Worm (Caenorhabditis elegans) whole organism, late embryonic: ENCODE measurements around the gene nadk-1.

Experiments used
- C08G9.2 ChIP-seq: sonication (generic microtip); optimal IDR thresholded peaks from 2 replicates; lab custom pipeline; 2016; ENCODE audit warnings: mild to moderate bottlenecking, missing genetic modification characterization, moderate library complexity, missing compliant biosample characterization
- F13H6.1 ChIP-seq: sonication (generic microtip); optimal IDR thresholded peaks from 2 replicates; lab custom pipeline; 2016; ENCODE audit warnings: missing genetic modification characterization, missing compliant biosample characterization
- ceh-30 ChIP-seq: fragments of 150-350 bp; optimal IDR thresholded peaks from 2 replicates; lab custom pipeline; 2014; ENCODE audit warnings: missing biosample characterization, missing genetic modification characterization
- hlh-30 ChIP-seq: sonication (generic microtip); optimal IDR thresholded peaks from 2 replicates; lab custom pipeline; 2017; ENCODE audit warnings: antibody characterized with exemption, missing genetic modification characterization, missing compliant biosample characterization; ENCODE audit not compliant: insufficient read depth
- hlh-6 ChIP-seq: sonication (generic microtip); optimal IDR thresholded peaks from 2 replicates; lab custom pipeline; 2016; ENCODE audit warnings: missing genotype, missing genetic modification characterization, missing compliant biosample characterization
- lin-11 ChIP-seq: fragments of 200-800 bp; sonication (Bioruptor generic); optimal IDR thresholded peaks from 2 replicates; lab custom pipeline; 2018; ENCODE audit warnings: mild to moderate bottlenecking, missing genetic modification characterization, missing compliant biosample characterization
- nfya-1 ChIP-seq: sonication (generic microtip); optimal IDR thresholded peaks from 2 replicates; lab custom pipeline; 2017; ENCODE audit warnings: missing genetic modification characterization, mild to moderate bottlenecking, missing compliant biosample characterization, antibody characterized with exemption, moderate library complexity
- pha-4 ChIP-seq: fragments of 150-350 bp; optimal IDR thresholded peaks from 2 replicates; lab custom pipeline; 2018; ENCODE audit warnings: missing biosample characterization, missing genetic modification reagents, missing genetic modification characterization

- TF ChIP-seq nfya-1 (tag; lab: Kevin White, UChicago) (no peak), hlh-6 (tag; lab: Kevin White, UChicago) (no peak), lin-11 (tag; lab: Kevin White, UChicago) (no peak), F13H6.1 (no peak), C08G9.2 (tag; lab: Kevin White, UChicago) (no peak), hlh-30 (no peak), ceh-30 (tag; lab: Kevin White, UChicago) (no peak), pha-4 (tag; lab: Kevin White, UChicago) (no peak)
Observed at ce11 chrIV:1409941-1410340, 46.9 kb upstream of the nadk-1 start, which contains the start of gene rpc-11.
